Fruit fly (Drosophila melanogaster): ENCODE results near the gene CG13654.

The CG13654 gene

dm6 chr3R:25199321-25199868 lies at the start of gene CG13654:
TSS of gene CG13654 (plus strand) at chr3R:25199818.
- TF ChIP-seq D1 (tag; optimal IDR thresholded peaks at IDR 0.05) (no peak), CG8159 (tag; optimal IDR thresholded peaks at IDR 0.05) (peak; percentile 39)

dm6 chr3R:25152342-25152741 lies 47.3 kb upstream of the CG13654 start:
- TF ChIP-seq CG8159 (tag; optimal IDR thresholded peaks at IDR 0.05) (peak; percentile 33), CG9948 (tag; optimal IDR thresholded peaks at IDR 0.05) (no peak), CG10348 (GFP tag; IDR thresholded peaks at IDR 0.05) (no peak), CG13204 (GFP tag; optimal IDR thresholded peaks at IDR 0.05) (no peak), CG15710 (tag; optimal IDR thresholded peaks at IDR 0.05) (peak; percentile 13), CG4496 (GFP tag; IDR thresholded peaks at IDR 0.05) (no peak), CG12605 (GFP tag; IDR thresholded peaks at IDR 0.05) (no peak)

- TF ChIP-seq CG8159 (tag; optimal IDR thresholded peaks at IDR 0.05) (peak; percentile 18), CG10348 (GFP tag; IDR thresholded peaks at IDR 0.05) (no peak)
Measured at dm6 chr3R:25161520-25161919, 38.1 kb upstream of the CG13654 start.

dm6 chr3R:25166788-25167187 lies 32.8 kb upstream of the CG13654 start:
- TF ChIP-seq CG34367 (tag; optimal IDR thresholded peaks at IDR 0.05) (no peak), CG32121 (GFP tag; IDR thresholded peaks at IDR 0.05) (no peak), D1 (tag; optimal IDR thresholded peaks at IDR 0.05) (no peak), Snoo (tag; optimal IDR thresholded peaks at IDR 0.05) (no peak), Pif1A (GFP tag; optimal IDR thresholded peaks at IDR 0.05) (no peak), CG9948 (tag; optimal IDR thresholded peaks at IDR 0.05) (no peak), CG4496 (GFP tag; IDR thresholded peaks at IDR 0.05) (no peak), CG8159 (tag; optimal IDR thresholded peaks at IDR 0.05) (no peak), CG10348 (GFP tag; IDR thresholded peaks at IDR 0.05) (no peak)

- no peak for TF ChIP-seq CG9948 (tag; optimal IDR thresholded peaks at IDR 0.05)
- peak; percentile 5 for TF ChIP-seq CG8159 (tag; optimal IDR thresholded peaks at IDR 0.05)
- no peak for TF ChIP-seq fd96Ca (GFP tag; IDR thresholded peaks at IDR 0.05)
- TF ChIP-seq CG15710 (tag; optimal IDR thresholded peaks at IDR 0.05), result no peak
Measured at dm6 chr3R:25167407-25168191, 32.0 kb upstream of the CG13654 start.

- TF ChIP-seq CG17806 (tag; optimal IDR thresholded peaks at IDR 0.05) (no peak), EcR (GFP tag; optimal IDR thresholded peaks at IDR 0.05) (no peak), CG32121 (GFP tag; IDR thresholded peaks at IDR 0.05) (no peak), CG15710 (tag; optimal IDR thresholded peaks at IDR 0.05) (no peak), CG13204 (GFP tag; optimal IDR thresholded peaks at IDR 0.05) (no peak)
Measured at dm6 chr3R:25168259-25168972, 31.2 kb upstream of the CG13654 start.

dm6 chr3R:25172353-25172752 lies 27.3 kb upstream of the CG13654 start:
- no peak for TF ChIP-seq CG32121 (GFP tag; IDR thresholded peaks at IDR 0.05)
- no peak for TF ChIP-seq CG34367 (tag; optimal IDR thresholded peaks at IDR 0.05)

dm6 chr3R:25172976-25173375 lies 26.6 kb upstream of the CG13654 start:
- no peak for TF ChIP-seq Ets98B (GFP tag; IDR thresholded peaks at IDR 0.05)
- no peak for TF ChIP-seq gl (tag; optimal IDR thresholded peaks at IDR 0.05)
- TF ChIP-seq CG13204 (GFP tag; optimal IDR thresholded peaks at IDR 0.05), result no peak
- no peak for TF ChIP-seq CG4496 (GFP tag; IDR thresholded peaks at IDR 0.05)
- TF ChIP-seq CG15710 (tag; optimal IDR thresholded peaks at IDR 0.05), result no peak

dm6 chr3R:25174244-25174643 lies 25.4 kb upstream of the CG13654 start:
- peak; percentile 50 for TF ChIP-seq Snoo (tag; optimal IDR thresholded peaks at IDR 0.05)
- peak; percentile 49 for TF ChIP-seq Pif1A (GFP tag; optimal IDR thresholded peaks at IDR 0.05)
- peak; percentile 18 for TF ChIP-seq gl (tag; optimal IDR thresholded peaks at IDR 0.05)
- TF ChIP-seq D1 (tag; optimal IDR thresholded peaks at IDR 0.05), result no peak
- TF ChIP-seq Ets98B (GFP tag; IDR thresholded peaks at IDR 0.05), result no peak
- TF ChIP-seq CG14655 (GFP tag; optimal IDR thresholded peaks at IDR 0.05), result peak; percentile 43
- TF ChIP-seq CG8301 (tag; optimal IDR thresholded peaks at IDR 0.05), result peak; percentile 25
- peak; percentile 84 for TF ChIP-seq CG8159 (tag; optimal IDR thresholded peaks at IDR 0.05)
- peak; percentile 50 for TF ChIP-seq CG34367 (tag; optimal IDR thresholded peaks at IDR 0.05)
- no peak for TF ChIP-seq fd96Ca (GFP tag; IDR thresholded peaks at IDR 0.05)
- peak; percentile 66 for TF ChIP-seq CG9948 (tag; optimal IDR thresholded peaks at IDR 0.05)
- peak; percentile 70 for TF ChIP-seq CG15710 (tag; optimal IDR thresholded peaks at IDR 0.05)
- peak; percentile 65 for TF ChIP-seq CG17806 (tag; optimal IDR thresholded peaks at IDR 0.05)

Measured in whole organism, pupa.